Fruit fly (Drosophila melanogaster) whole organism, embryonic: ENCODE measurements around the gene BtbVII.

Source experiments
- Aef1 ChIP-seq: fragments of 200-800 bp; sonication (Bioruptor generic); IDR thresholded peaks from 3 replicates; pipeline ENCODE4 v1.3.6; 2022; ENCODE audit warnings: missing biosample characterization, missing genetic modification characterization
- CG10366 ChIP-seq: fragments of 200-800 bp; sonication (Bioruptor generic); IDR thresholded peaks from 2 replicates; pipeline ENCODE4 v1.3.6; 2022; ENCODE audit warnings: missing biosample characterization, missing genetic modification characterization
- CG11504 ChIP-seq: fragments of 200-800 bp; sonication (Bioruptor generic); optimal IDR thresholded peaks from 3 replicates; lab custom pipeline; 2019; ENCODE audit warnings: missing biosample characterization, mild to moderate bottlenecking, missing genetic modification characterization, moderate library complexity
- CG12236 ChIP-seq: fragments of 200-800 bp; sonication (Bioruptor generic); optimal IDR thresholded peaks from 2 replicates; lab custom pipeline; 2016; ENCODE audit warnings: missing biosample characterization, missing genetic modification characterization
- CG13296 ChIP-seq: fragments of 200-800 bp; sonication (Bioruptor generic); optimal IDR thresholded peaks from 3 replicates; lab custom pipeline; 2018; ENCODE audit warnings: missing biosample characterization, mild to moderate bottlenecking, missing genetic modification characterization
- CG1529 ChIP-seq: fragments of 200-800 bp; sonication (Bioruptor generic); optimal IDR thresholded peaks from 3 replicates; lab custom pipeline; 2018; ENCODE audit warnings: missing biosample characterization, missing genetic modification characterization
- CG17385 ChIP-seq: fragments of 200-800 bp; sonication (Bioruptor generic); optimal IDR thresholded peaks from 3 replicates; lab custom pipeline; 2018; ENCODE audit warnings: missing biosample characterization, mild to moderate bottlenecking, missing genetic modification characterization
- CG18599 ChIP-seq: fragments of 200-800 bp; sonication (Bioruptor generic); optimal IDR thresholded peaks from 3 replicates; lab custom pipeline; 2017; ENCODE audit warnings: missing biosample characterization, missing genetic modification characterization, mild to moderate bottlenecking, moderate library complexity, missing genetic modification reagents
- CG2889 ChIP-seq: fragments of 200-800 bp; sonication (Bioruptor generic); IDR thresholded peaks from 3 replicates; pipeline ENCODE4 v1.3.6; 2022; ENCODE audit warnings: missing biosample characterization, missing genetic modification characterization
- CG31441 ChIP-seq: fragments of 200-800 bp; sonication (Bioruptor generic); IDR thresholded peaks from 2 replicates; pipeline ENCODE4 v1.3.6; 2022; ENCODE audit warnings: missing biosample characterization, missing genetic modification characterization
- CG3407 ChIP-seq: fragments of 200-800 bp; sonication (Bioruptor generic); optimal IDR thresholded peaks from 2 replicates; lab custom pipeline; 2018; ENCODE audit warnings: missing biosample characterization, mild to moderate bottlenecking, missing genetic modification characterization
- CG6175 ChIP-seq: fragments of 200-800 bp; sonication (Bioruptor generic); IDR thresholded peaks from 3 replicates; pipeline ENCODE4 v1.3.6; 2022; ENCODE audit warnings: missing biosample characterization, missing genetic modification characterization
- CG6654 ChIP-seq: fragments of 200-800 bp; sonication (Bioruptor generic); optimal IDR thresholded peaks from 2 replicates; lab custom pipeline; 2017; ENCODE audit warnings: missing biosample characterization, mild to moderate bottlenecking, missing genetic modification characterization
- CG7271 ChIP-seq: fragments of 200-800 bp; sonication (Bioruptor generic); optimal IDR thresholded peaks from 2 replicates; lab custom pipeline; 2018; ENCODE audit warnings: missing biosample characterization, mild to moderate bottlenecking, missing genetic modification characterization, moderate library complexity
- CG7372 ChIP-seq: fragments of 200-800 bp; sonication (Bioruptor generic); IDR thresholded peaks from 2 replicates; pipeline ENCODE4 v1.3.6; 2022; ENCODE audit warnings: missing biosample characterization, missing genetic modification characterization
- CG8478 ChIP-seq: fragments of >200 bp; optimal IDR thresholded peaks from 2 replicates; lab custom pipeline; 2018
- CG8924 ChIP-seq: fragments of 200-800 bp; optimal IDR thresholded peaks from 3 replicates; lab custom pipeline; 2019; ENCODE audit warnings: missing biosample characterization, mild to moderate bottlenecking, missing genetic modification characterization, moderate library complexity
- Camta ChIP-seq: fragments of 200-800 bp; sonication (Bioruptor generic); optimal IDR thresholded peaks from 2 replicates; lab custom pipeline; 2016; ENCODE audit warnings: missing biosample characterization, missing genetic modification characterization
- D19B ChIP-seq: fragments of 200-800 bp; sonication (Bioruptor generic); optimal IDR thresholded peaks from 2 replicates; lab custom pipeline; 2017; ENCODE audit warnings: missing biosample characterization, mild to moderate bottlenecking, missing genetic modification characterization
- Dll ChIP-seq: fragments of 200-800 bp; sonication (Bioruptor generic); IDR thresholded peaks from 4 replicates; pipeline ENCODE4 v1.3.6; 2022; ENCODE audit warnings: missing biosample characterization, missing genetic modification characterization; ENCODE audit not compliant: partially characterized antibody
- Drgx ChIP-seq: fragments of 200-800 bp; sonication (Bioruptor generic); IDR thresholded peaks from 2 replicates; pipeline ENCODE4 v1.3.6; 2022; ENCODE audit warnings: missing biosample characterization, missing genetic modification characterization
- H15 ChIP-seq: fragments of 200-800 bp; sonication (Bioruptor generic); IDR thresholded peaks from 3 replicates; pipeline ENCODE4 v1.3.6; 2022; ENCODE audit warnings: missing biosample characterization, missing genetic modification characterization
- Hey ChIP-seq: fragments of 200-800 bp; sonication (Bioruptor generic); optimal IDR thresholded peaks from 3 replicates; lab custom pipeline; 2018; ENCODE audit warnings: missing biosample characterization, mild to moderate bottlenecking, missing genetic modification characterization
- Rfx ChIP-seq: fragments of 200-800 bp; sonication (Bioruptor generic); IDR thresholded peaks from 2 replicates; pipeline ENCODE4 v1.3.6; 2022; ENCODE audit warnings: missing biosample characterization, missing genetic modification characterization
- Sry-β ChIP-seq: fragments of 200-800 bp; sonication (Bioruptor generic); optimal IDR thresholded peaks from 2 replicates; lab custom pipeline; 2018; ENCODE audit warnings: missing biosample characterization, mild to moderate bottlenecking, missing genetic modification characterization, moderate library complexity
- ab ChIP-seq: fragments of 200-800 bp; sonication (Bioruptor generic); optimal IDR thresholded peaks from 2 replicates; lab custom pipeline; 2016; ENCODE audit warnings: missing biosample characterization, missing genetic modification characterization
- abd-A ChIP-seq: fragments of 200-800 bp; sonication (Bioruptor generic); optimal IDR thresholded peaks from 3 replicates; lab custom pipeline; 2019; ENCODE audit warnings: missing biosample characterization, mild to moderate bottlenecking, missing genetic modification characterization, moderate library complexity
- aop ChIP-seq: fragments of 200-800 bp; sonication (Bioruptor generic); IDR thresholded peaks from 2 replicates; pipeline ENCODE4 v1.3.6; 2022; ENCODE audit warnings: missing biosample characterization, missing genetic modification characterization
- bcd ChIP-seq: fragments of 200-800 bp; sonication (Bioruptor generic); optimal IDR thresholded peaks from 2 replicates; lab custom pipeline; 2017; ENCODE audit warnings: missing biosample characterization, mild to moderate bottlenecking, missing genetic modification characterization
- ci ChIP-seq: fragments of 200-800 bp; sonication (Bioruptor generic); IDR thresholded peaks from 3 replicates; pipeline ENCODE4 v1.3.6; 2022; ENCODE audit warnings: missing biosample characterization, missing genetic modification characterization
- da ChIP-seq: fragments of 200-800 bp; sonication (Bioruptor generic); optimal IDR thresholded peaks from 2 replicates; lab custom pipeline; 2016; ENCODE audit warnings: missing biosample characterization, missing genetic modification characterization
- dimm ChIP-seq: fragments of 200-800 bp; sonication (Bioruptor generic); IDR thresholded peaks from 2 replicates; pipeline ENCODE4 v1.3.6; 2022; ENCODE audit warnings: missing biosample characterization, missing genetic modification characterization
- emc ChIP-seq: fragments of 200-800 bp; sonication (Bioruptor generic); optimal IDR thresholded peaks from 2 replicates; lab custom pipeline; 2016; ENCODE audit warnings: missing biosample characterization, missing genetic modification characterization
- fd96Cb ChIP-seq: fragments of 200-800 bp; sonication (Bioruptor generic); optimal IDR thresholded peaks from 2 replicates; lab custom pipeline; 2018; ENCODE audit warnings: missing biosample characterization, mild to moderate bottlenecking, missing genetic modification characterization, moderate library complexity
- fu2 ChIP-seq: fragments of 200-800 bp; sonication (Bioruptor generic); optimal IDR thresholded peaks from 2 replicates; lab custom pipeline; 2016; ENCODE audit warnings: missing biosample characterization, missing genetic modification characterization
- grau ChIP-seq: fragments of 200-800 bp; optimal IDR thresholded peaks from 3 replicates; lab custom pipeline; 2019; ENCODE audit warnings: missing biosample characterization, mild to moderate bottlenecking, missing genetic modification characterization, moderate library complexity
- her ChIP-seq: fragments of 200-800 bp; sonication (Bioruptor generic); optimal IDR thresholded peaks from 2 replicates; lab custom pipeline; 2016; ENCODE audit warnings: missing biosample characterization, missing genetic modification characterization
- inv ChIP-seq: fragments of 200-800 bp; sonication (Bioruptor generic); IDR thresholded peaks from 2 replicates; pipeline ENCODE4 v1.3.6; 2022; ENCODE audit warnings: missing biosample characterization, missing genetic modification characterization; ENCODE audit not compliant: partially characterized antibody
- mirr ChIP-seq: fragments of 200-800 bp; sonication (Bioruptor generic); optimal IDR thresholded peaks from 3 replicates; lab custom pipeline; 2018; ENCODE audit warnings: missing biosample characterization, mild to moderate bottlenecking, missing genetic modification characterization
- nom ChIP-seq: fragments of 200-800 bp; sonication (Bioruptor generic); optimal IDR thresholded peaks from 2 replicates; lab custom pipeline; 2017; ENCODE audit warnings: missing biosample characterization, missing genetic modification characterization, mild to moderate bottlenecking, moderate library complexity, missing genetic modification reagents
- oc ChIP-seq: fragments of 200-800 bp; sonication (Bioruptor generic); optimal IDR thresholded peaks from 2 replicates; lab custom pipeline; 2018; ENCODE audit warnings: missing biosample characterization, mild to moderate bottlenecking, missing genetic modification characterization, moderate library complexity
- phol ChIP-seq: fragments of 200-800 bp; sonication (Bioruptor generic); optimal IDR thresholded peaks from 3 replicates; lab custom pipeline; 2018; ENCODE audit warnings: missing biosample characterization, mild to moderate bottlenecking, missing genetic modification characterization, moderate library complexity
- prd ChIP-seq, 3 experiments: fragments of >200 bp in 2 of 3; fragments of 200-800 bp in 1 of 3; sonication (Bioruptor generic) in 1 of 3; optimal IDR thresholded peaks in 2 of 3; IDR thresholded peaks in 1 of 3; 2 replicates in 2 of 3; 3 replicates in 1 of 3; pipeline versions ENCODE4 v1.3.6 to Lab custom; 2017 to 2022; ENCODE audit warnings: missing biosample characterization in 1 of 3, missing genetic modification characterization in 1 of 3
- pros ChIP-seq: fragments of 200-800 bp; sonication (Bioruptor generic); optimal IDR thresholded peaks from 3 replicates; lab custom pipeline; 2019; ENCODE audit warnings: missing biosample characterization, mild to moderate bottlenecking, missing genetic modification characterization, moderate library complexity
- salm ChIP-seq: fragments of 200-800 bp; sonication (Bioruptor generic); optimal IDR thresholded peaks from 2 replicates; lab custom pipeline; 2018; ENCODE audit warnings: missing biosample characterization, mild to moderate bottlenecking, missing genetic modification characterization
- slp2 ChIP-seq: fragments of 200-800 bp; sonication (Bioruptor generic); optimal IDR thresholded peaks from 2 replicates; lab custom pipeline; 2016; ENCODE audit warnings: missing biosample characterization, missing genetic modification characterization
- stc ChIP-seq: fragments of 200-800 bp; sonication (Bioruptor generic); IDR thresholded peaks from 2 replicates; pipeline ENCODE4 v1.3.6; 2022; ENCODE audit warnings: missing biosample characterization, missing genetic modification characterization
- twi ChIP-seq: fragments of 200-800 bp; optimal IDR thresholded peaks from 2 replicates; lab custom pipeline; 2019; ENCODE audit warnings: missing biosample characterization, mild to moderate bottlenecking, missing genetic modification characterization, moderate library complexity
- unc-4 ChIP-seq: fragments of 200-800 bp; sonication (Bioruptor generic); IDR thresholded peaks from 2 replicates; pipeline ENCODE4 v1.3.6; 2022; ENCODE audit warnings: missing biosample characterization, missing genetic modification characterization; ENCODE audit not compliant: partially characterized antibody

The BtbVII gene

DNA sequence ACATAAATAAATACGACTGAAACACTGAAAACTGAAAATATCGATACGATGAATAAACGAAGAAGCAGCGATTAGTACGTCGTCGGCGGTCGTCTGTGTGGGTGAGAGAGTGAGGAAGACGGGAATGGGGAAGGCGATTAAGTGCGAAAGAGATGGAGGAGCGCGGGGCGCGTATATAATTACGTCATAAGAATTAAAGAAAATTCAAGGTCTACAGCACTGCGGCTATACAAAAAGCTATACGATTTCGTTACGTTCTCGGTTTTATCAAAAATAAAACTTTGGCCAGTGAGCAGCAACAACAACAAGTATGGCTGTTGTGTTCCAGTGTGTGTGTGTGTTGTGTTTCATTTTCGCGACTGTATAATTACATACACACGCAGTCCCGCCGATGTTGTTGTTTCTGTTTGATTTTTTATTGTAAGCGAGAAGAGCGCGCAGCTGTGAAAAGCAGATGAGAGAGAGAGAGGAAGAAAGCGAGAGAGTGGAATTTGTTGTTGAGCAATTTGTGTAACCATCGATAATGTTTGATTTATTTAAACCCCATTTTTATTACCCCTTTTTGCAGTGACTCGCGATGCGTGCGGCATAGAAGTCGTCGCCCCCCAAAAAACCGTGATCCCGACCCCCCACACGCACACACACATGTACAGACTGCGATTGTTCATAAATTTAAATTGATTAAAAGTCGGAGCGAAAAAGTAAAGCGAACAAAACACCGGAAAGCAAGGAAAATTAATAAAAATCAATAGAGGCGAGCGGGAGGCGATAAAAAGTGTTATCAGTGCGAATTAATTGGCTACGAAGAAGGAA is 820 bp downstream of the BtbVII start (continued):
- TF ChIP-seq Rfx (GFP tag; lab: Robert Waterston, UW) (peak; percentile 27; the same call in 1 of the 2 replicates), CG13296 (peak; percentile 51), unc-4 (peak; percentile 42), Drgx (GFP tag; lab: Robert Waterston, UW) (no peak), CG17385 (peak; percentile 82), salm (tag; lab: Kevin White, UChicago) (no peak), stc (GFP tag; lab: Robert Waterston, UW) (no peak), ci (GFP tag; lab: Robert Waterston, UW) (0 out of 3 replicates have a peak, but pooled peaks have one; percentile 12), slp2 (GFP tag; lab: Kevin White, UChicago) (no peak), CG10366 (GFP tag; lab: Robert Waterston, UW) (no peak), CG6175 (no peak), CG6654 (GFP tag; lab: Kevin White, UChicago) (no peak), pros (GFP tag; lab: Kevin White, UChicago) (peak; percentile 90), ab (GFP tag; lab: Kevin White, UChicago) (no peak), phol (tag; lab: Kevin White, UChicago) (no peak), CG8478 (lab: Kevin White, UChicago) (peak; percentile 54), CG2889 (GFP tag; lab: Robert Waterston, UW) (no peak), dimm (no peak), da (GFP tag; lab: Kevin White, UChicago) (no peak), abd-A (tag; lab: Kevin White, UChicago) (peak; percentile 99), Dll (0 out of 4 replicates have a peak, but pooled peaks have one; percentile 32), CG1529 (GFP tag; lab: Kevin White, UChicago) (no peak), fu2 (no peak), prd (optimal IDR thresholded peaks at IDR 0.05; lab: Kevin White, UChicago) (no peak), prd (GFP tag; IDR thresholded peaks at IDR 0.05; lab: Robert Waterston, UW) (no peak), her (GFP tag; lab: Kevin White, UChicago) (no peak), emc (no peak), Hey (tag; lab: Kevin White, UChicago) (no peak), Aef1 (0 out of 3 replicates have a peak, but pooled peaks have one; percentile 37), CG11504 (no peak), oc (tag; lab: Kevin White, UChicago) (no peak), inv (GFP tag; lab: Robert Waterston, UW) (no peak), fd96Cb (no peak), D19B (no peak), CG7372 (no peak), CG8924 (peak; percentile 16), aop (GFP tag; lab: Robert Waterston, UW) (no peak), Sry-β (GFP tag; lab: Kevin White, UChicago) (no peak), twi (tag; lab: Kevin White, UChicago) (no peak), Camta (GFP tag; lab: Kevin White, UChicago) (no peak), bcd (no peak), CG7271 (no peak), CG12236 (no peak), CG18599 (GFP tag; lab: Kevin White, UChicago) (peak; percentile 63), mirr (GFP tag; lab: Kevin White, UChicago) (peak; percentile 65), CG3407 (GFP tag; lab: Kevin White, UChicago) (no peak), nom (GFP tag; lab: Kevin White, UChicago) (peak; percentile 25), H15 (no peak), grau (no peak), CG31441 (GFP tag; lab: Robert Waterston, UW) (no peak)
